Fruit fly (Drosophila melanogaster) whole organism, adult: ENCODE data around the gene Cisd2.

Experiments
- CG11617 ChIP-seq: fragments of 200-800 bp; sonication (Bioruptor generic); optimal IDR thresholded peaks from 2 replicates; lab custom pipeline; 2017; ENCODE audit warnings: mild to moderate bottlenecking, missing biosample characterization, missing genetic modification reagents, missing genetic modification characterization
- CG12768 ChIP-seq: fragments of 200-800 bp; sonication (Bioruptor generic); optimal IDR thresholded peaks from 2 replicates; lab custom pipeline; 2017; ENCODE audit warnings: missing biosample characterization, missing genetic modification characterization, mild to moderate bottlenecking, moderate library complexity, missing genetic modification reagents
- CG14711 ChIP-seq: fragments of 200-800 bp; sonication (Bioruptor generic); optimal IDR thresholded peaks from 2 replicates; lab custom pipeline; 2018; ENCODE audit warnings: missing biosample characterization, mild to moderate bottlenecking, missing genetic modification characterization, moderate library complexity
- CG1620 ChIP-seq: fragments of 200-800 bp; sonication (Bioruptor generic); optimal IDR thresholded peaks from 2 replicates; lab custom pipeline; 2016; ENCODE audit warnings: missing biosample characterization, missing genetic modification characterization
- CG33017 ChIP-seq: fragments of 200-800 bp; sonication (Bioruptor generic); optimal IDR thresholded peaks from 2 replicates; lab custom pipeline; 2018; ENCODE audit warnings: missing biosample characterization, mild to moderate bottlenecking, missing genetic modification characterization, moderate library complexity
- CG5204 ChIP-seq: fragments of 200-800 bp; sonication (Bioruptor generic); optimal IDR thresholded peaks from 2 replicates; lab custom pipeline; 2016; ENCODE audit warnings: missing biosample characterization, missing genetic modification characterization
- CG7045 ChIP-seq: fragments of 200-800 bp; sonication (Bioruptor generic); optimal IDR thresholded peaks from 2 replicates; lab custom pipeline; 2017; ENCODE audit warnings: missing biosample characterization, mild to moderate bottlenecking, missing genetic modification characterization
- CG7101 ChIP-seq: fragments of 200-800 bp; sonication (Bioruptor generic); optimal IDR thresholded peaks from 2 replicates; lab custom pipeline; 2018; ENCODE audit warnings: missing biosample characterization, mild to moderate bottlenecking, missing genetic modification characterization, moderate library complexity
- Clk ChIP-seq: fragments of 200-800 bp; sonication (Bioruptor generic); optimal IDR thresholded peaks from 2 replicates; lab custom pipeline; 2017; ENCODE audit warnings: missing biosample characterization, missing genetic modification characterization
- Crg-1 ChIP-seq: fragments of 200-800 bp; sonication (Bioruptor generic); optimal IDR thresholded peaks from 2 replicates; lab custom pipeline; 2016; ENCODE audit warnings: missing biosample characterization, missing genetic modification characterization
- Hr96 ChIP-seq: fragments of 200-800 bp; sonication (Bioruptor generic); optimal IDR thresholded peaks from 2 replicates; lab custom pipeline; 2016; ENCODE audit warnings: missing biosample characterization, missing genetic modification characterization
- Mnt ChIP-seq: fragments of 200-800 bp; sonication (Bioruptor generic); optimal IDR thresholded peaks from 2 replicates; lab custom pipeline; 2016; ENCODE audit warnings: missing biosample characterization, mild to moderate bottlenecking, missing genetic modification characterization
- bab1 ChIP-seq: fragments of 200-800 bp; sonication (Bioruptor generic); optimal IDR thresholded peaks from 3 replicates; lab custom pipeline; 2019; ENCODE audit warnings: missing biosample characterization, mild to moderate bottlenecking, missing genetic modification characterization, moderate library complexity
- cic ChIP-seq: fragments of 200-800 bp; sonication (Bioruptor generic); optimal IDR thresholded peaks from 2 replicates; lab custom pipeline; 2017; ENCODE audit warnings: missing biosample characterization, mild to moderate bottlenecking, missing genetic modification characterization, moderate library complexity
- cnc ChIP-seq, 2 experiments: fragments of >200 bp; optimal IDR thresholded peaks; 2 replicates each; lab custom pipeline; 2017
- kay ChIP-seq: fragments of 200-800 bp; sonication (Bioruptor generic); peaks from one replicate; lab custom pipeline; 2016; ENCODE audit warnings: missing biosample characterization, missing genetic modification characterization, borderline replicate concordance
- ovo ChIP-seq: fragments of 200-800 bp; sonication (Bioruptor generic); optimal IDR thresholded peaks from 2 replicates; lab custom pipeline; 2016; ENCODE audit warnings: missing biosample characterization, missing genetic modification characterization
- pad ChIP-seq: fragments of 200-800 bp; sonication (Bioruptor generic); optimal IDR thresholded peaks from 3 replicates; lab custom pipeline; 2017; ENCODE audit warnings: missing biosample characterization, missing genetic modification characterization, mild to moderate bottlenecking, moderate library complexity, missing genetic modification reagents
- tj ChIP-seq: fragments of 200-800 bp; sonication (Bioruptor generic); optimal IDR thresholded peaks from 3 replicates; lab custom pipeline; 2017; ENCODE audit warnings: missing biosample characterization, mild to moderate bottlenecking, missing genetic modification characterization, moderate library complexity
- toe ChIP-seq: fragments of 200-800 bp; sonication (Bioruptor generic); optimal IDR thresholded peaks from 2 replicates; lab custom pipeline; 2016; ENCODE audit warnings: missing biosample characterization, missing genetic modification characterization

Gene Cisd2

DNA sequence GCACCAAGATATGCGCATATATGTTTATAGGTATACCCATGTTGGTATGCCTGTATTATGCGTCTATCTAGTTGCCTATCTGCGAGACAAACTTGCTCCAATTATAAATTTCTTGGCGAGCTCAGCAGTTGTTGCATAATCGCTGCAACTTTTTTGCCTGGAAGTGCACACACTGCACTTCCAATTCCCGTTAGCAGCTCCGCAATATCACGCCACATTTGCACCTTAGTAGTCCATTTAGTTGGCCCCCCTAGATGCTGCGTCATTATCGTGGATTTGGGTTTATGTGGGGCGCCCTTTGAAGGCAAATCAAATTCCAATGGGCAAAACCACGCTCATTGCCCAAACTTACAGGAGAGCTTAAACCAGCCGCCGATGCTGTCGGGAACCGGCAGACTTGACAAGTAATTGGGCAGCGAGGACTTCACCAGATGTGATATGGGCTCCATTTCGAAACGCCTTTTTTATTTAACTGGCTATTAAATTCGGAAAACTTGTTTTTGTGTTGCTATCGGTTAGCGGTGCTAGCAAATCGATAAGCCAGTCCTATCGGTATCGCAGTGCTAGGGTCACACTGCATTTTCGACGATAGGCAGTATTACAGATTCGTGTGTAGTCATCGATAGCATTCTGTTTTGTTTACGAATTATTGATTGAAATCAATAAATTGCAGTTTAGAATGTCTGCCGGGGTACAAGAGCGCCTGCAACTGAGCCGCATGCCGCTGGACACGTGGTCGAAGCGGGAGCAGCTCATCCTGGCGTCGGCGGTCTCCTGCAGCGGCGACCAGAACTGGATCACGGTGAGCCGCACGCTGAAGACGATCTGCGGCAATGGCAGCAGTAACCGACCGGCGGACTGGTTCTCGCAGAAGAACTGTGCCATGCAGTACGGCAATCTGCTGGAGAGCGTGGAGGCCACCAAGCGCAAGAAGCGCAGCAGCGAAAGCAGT is at the start of gene Cisd2, which contains the start of gene Brd8:
TSS of gene Cisd2 (minus strand) at position 538 of the 952 bp plus-strand sequence.
TSS of gene Brd8 (plus strand) at position 595 of the 952 bp plus-strand sequence.
- TF ChIP-seq bab1 = peak; percentile 40
- peak; percentile 14 for TF ChIP-seq ovo
- no peak for TF ChIP-seq Hr96 (GFP tag; lab: Kevin White, UChicago)
- TF ChIP-seq tj (GFP tag; lab: Kevin White, UChicago) = peak; percentile 83
- TF ChIP-seq kay (GFP tag; lab: Kevin White, UChicago) = no peak
- peak; percentile 20 for TF ChIP-seq CG33017 (tag; lab: Kevin White, UChicago)
- TF ChIP-seq CG5204 (GFP tag; lab: Kevin White, UChicago) = no peak
- TF ChIP-seq pad = peak; percentile 6
- peak; percentile 78 for TF ChIP-seq CG12768
- peak; percentile 25 for TF ChIP-seq cic (GFP tag; lab: Kevin White, UChicago)

dm6 chr3R:29273029-29273428 is 49.8 kb upstream of the Cisd2 start:
- no peak for TF ChIP-seq cnc (optimal IDR thresholded peaks at IDR 0.05; lab: Kevin White, UChicago)
- no peak for TF ChIP-seq CG12768
- no peak for TF ChIP-seq CG7101 (tag; lab: Kevin White, UChicago)
- no peak for TF ChIP-seq CG5204 (GFP tag; lab: Kevin White, UChicago)
- TF ChIP-seq kay (GFP tag; lab: Kevin White, UChicago) = no peak
- TF ChIP-seq cic (GFP tag; lab: Kevin White, UChicago) = no peak
- no peak for TF ChIP-seq CG33017 (tag; lab: Kevin White, UChicago)
- TF ChIP-seq CG7045 = no peak
- no peak for TF ChIP-seq Mnt (GFP tag; lab: Kevin White, UChicago)
- TF ChIP-seq CG1620 (GFP tag; lab: Kevin White, UChicago) = no peak
- TF ChIP-seq CG14711 (tag; lab: Kevin White, UChicago) = no peak
- TF ChIP-seq tj (GFP tag; lab: Kevin White, UChicago) = no peak
- TF ChIP-seq Crg-1 (GFP tag; lab: Kevin White, UChicago) = no peak
- no peak for TF ChIP-seq pad
- TF ChIP-seq toe (GFP tag; lab: Kevin White, UChicago) = no peak
- TF ChIP-seq bab1 = no peak
- TF ChIP-seq Clk = no peak

DNA sequence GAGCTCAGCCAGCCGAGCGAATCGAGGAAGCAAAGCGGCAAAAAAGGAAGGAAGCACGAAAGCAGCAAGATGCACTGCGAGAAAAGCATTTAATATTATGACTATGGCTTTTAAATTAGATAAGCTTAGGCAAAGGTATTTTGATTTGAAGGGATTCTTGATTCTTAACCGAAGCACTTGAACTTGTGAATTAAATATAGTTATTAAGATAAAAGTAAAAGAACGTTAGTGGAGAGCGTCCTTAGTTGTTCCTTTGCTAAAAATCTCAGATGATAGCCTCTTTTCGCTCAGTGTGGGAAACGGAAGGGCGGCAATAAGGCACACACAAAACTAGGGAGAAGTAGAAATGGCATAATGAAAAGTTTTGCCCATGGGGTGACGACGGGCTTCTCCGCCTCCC is 46.0 kb upstream of the Cisd2 start:
- TF ChIP-seq CG5204 (GFP tag; lab: Kevin White, UChicago) (no peak), CG7101 (tag; lab: Kevin White, UChicago) (no peak), ovo (no peak), cic (GFP tag; lab: Kevin White, UChicago) (no peak), CG1620 (GFP tag; lab: Kevin White, UChicago) (no peak), kay (GFP tag; lab: Kevin White, UChicago) (no peak), CG7045 (no peak), tj (GFP tag; lab: Kevin White, UChicago) (no peak)

- TF ChIP-seq CG14711 (tag; lab: Kevin White, UChicago) (no peak), Hr96 (GFP tag; lab: Kevin White, UChicago) (no peak), CG1620 (GFP tag; lab: Kevin White, UChicago) (no peak), cnc (optimal IDR thresholded peaks at IDR 0.05; lab: Kevin White, UChicago) (no peak)
Measured at dm6 chr3R:29268062-29268461, 44.8 kb upstream of the Cisd2 start.

DNA sequence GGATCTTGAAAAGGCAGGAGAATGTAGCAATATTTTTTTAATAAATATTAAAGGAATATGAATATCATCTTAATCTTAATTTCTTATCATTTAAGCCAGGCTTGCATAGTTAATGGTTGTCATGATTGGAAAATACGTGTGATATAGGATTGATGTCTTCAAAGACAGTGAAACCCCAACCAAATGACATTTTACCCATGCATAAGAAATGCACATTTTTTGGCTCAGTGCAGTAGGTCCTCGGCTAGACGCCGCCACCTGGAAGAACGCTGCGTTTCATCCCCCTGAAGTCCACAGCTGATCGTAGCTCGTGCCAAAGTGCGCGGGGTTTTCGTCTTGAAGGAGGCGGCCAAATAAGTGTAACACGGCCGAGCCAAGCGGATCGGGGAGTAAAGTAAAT is 43.4 kb upstream of the Cisd2 start:
- TF ChIP-seq CG7045 (no peak), cic (GFP tag; lab: Kevin White, UChicago) (no peak), pad (no peak), tj (GFP tag; lab: Kevin White, UChicago) (no peak), kay (GFP tag; lab: Kevin White, UChicago) (no peak), CG33017 (tag; lab: Kevin White, UChicago) (no peak), ovo (no peak), Clk (no peak), bab1 (no peak), CG7101 (tag; lab: Kevin White, UChicago) (no peak), Crg-1 (GFP tag; lab: Kevin White, UChicago) (no peak), Hr96 (GFP tag; lab: Kevin White, UChicago) (no peak), CG1620 (GFP tag; lab: Kevin White, UChicago) (no peak), toe (GFP tag; lab: Kevin White, UChicago) (no peak), CG11617 (GFP tag; lab: Kevin White, UChicago) (no peak)

- TF ChIP-seq CG7045 = no peak
- no peak for TF ChIP-seq CG7101 (tag; lab: Kevin White, UChicago)
- TF ChIP-seq bab1 = no peak
- TF ChIP-seq Mnt (GFP tag; lab: Kevin White, UChicago) = no peak
- TF ChIP-seq CG12768 = no peak
- TF ChIP-seq CG5204 (GFP tag; lab: Kevin White, UChicago) = no peak
- no peak for TF ChIP-seq ovo
- no peak for TF ChIP-seq toe (GFP tag; lab: Kevin White, UChicago)
- no peak for TF ChIP-seq pad
- TF ChIP-seq Crg-1 (GFP tag; lab: Kevin White, UChicago) = no peak
- TF ChIP-seq CG33017 (tag; lab: Kevin White, UChicago) = no peak
- TF ChIP-seq CG14711 (tag; lab: Kevin White, UChicago) = no peak
- no peak for TF ChIP-seq tj (GFP tag; lab: Kevin White, UChicago)
- no peak for TF ChIP-seq Hr96 (GFP tag; lab: Kevin White, UChicago)
- TF ChIP-seq cnc (optimal IDR thresholded peaks at IDR 0.05; lab: Kevin White, UChicago) = no peak
- TF ChIP-seq kay (GFP tag; lab: Kevin White, UChicago) = no peak
- no peak for TF ChIP-seq cic (GFP tag; lab: Kevin White, UChicago)
- no peak for TF ChIP-seq CG11617 (GFP tag; lab: Kevin White, UChicago)
- TF ChIP-seq CG1620 (GFP tag; lab: Kevin White, UChicago) = no peak
Measured at dm6 chr3R:29265075-29265474, 41.8 kb upstream of the Cisd2 start.
